Fruit fly (Drosophila melanogaster) whole organism, prepupa: ENCODE measurements around the gene CG7724.
A peak's percentile ranks its signal among the peaks of the same experiment; 100 is the strongest.

Source experiments
- Blimp-1 ChIP-seq: fragments of 200-800 bp; sonication (Bioruptor generic); optimal IDR thresholded peaks from 3 replicates; lab custom pipeline; 2017; ENCODE audit warnings: missing biosample characterization, missing genetic modification characterization, mild to moderate bottlenecking, moderate library complexity, missing genetic modification reagents
- CG10669 ChIP-seq: fragments of 200-800 bp; sonication (Bioruptor generic); optimal IDR thresholded peaks from 3 replicates; lab custom pipeline; 2018; ENCODE audit warnings: missing biosample characterization, mild to moderate bottlenecking, missing genetic modification characterization, moderate library complexity
- CG11294 ChIP-seq: fragments of 200-800 bp; sonication (Bioruptor generic); IDR thresholded peaks from 2 replicates; pipeline ENCODE4 v1.3.6; 2022; ENCODE audit warnings: missing biosample characterization, missing genetic modification characterization
- CG11762 ChIP-seq: fragments of 200-800 bp; sonication (Bioruptor generic); optimal IDR thresholded peaks from 3 replicates; lab custom pipeline; 2016; ENCODE audit warnings: missing biosample characterization, missing genetic modification characterization; ENCODE audit not compliant: insufficient read depth
- CG1621 ChIP-seq: fragments of 200-800 bp; sonication (Bioruptor generic); optimal IDR thresholded peaks from 3 replicates; lab custom pipeline; 2018; ENCODE audit warnings: missing biosample characterization, mild to moderate bottlenecking, missing genetic modification characterization
- CG3032 ChIP-seq: fragments of 200-800 bp; optimal IDR thresholded peaks from 2 replicates; lab custom pipeline; 2019; ENCODE audit warnings: missing biosample characterization, mild to moderate bottlenecking, missing genetic modification characterization, moderate library complexity
- CG34406 ChIP-seq: fragments of 200-800 bp; sonication (Bioruptor generic); optimal IDR thresholded peaks from 3 replicates; lab custom pipeline; 2016; ENCODE audit warnings: missing biosample characterization, missing genetic modification characterization
- CG3919 ChIP-seq: fragments of 200-800 bp; sonication (Bioruptor generic); optimal IDR thresholded peaks from 3 replicates; lab custom pipeline; 2016; ENCODE audit warnings: missing biosample characterization, missing genetic modification characterization
- CG4318 ChIP-seq: fragments of 200-800 bp; sonication (Bioruptor generic); optimal IDR thresholded peaks from 3 replicates; lab custom pipeline; 2017; ENCODE audit warnings: missing biosample characterization, mild to moderate bottlenecking, missing genetic modification characterization
- CG6163 ChIP-seq: fragments of 200-800 bp; sonication (Bioruptor generic); IDR thresholded peaks from 3 replicates; pipeline ENCODE4 v1.3.6; 2022; ENCODE audit warnings: missing biosample characterization, missing genetic modification characterization
- CG6276 ChIP-seq: fragments of 200-800 bp; sonication (Bioruptor generic); optimal IDR thresholded peaks from 2 replicates; lab custom pipeline; 2017; ENCODE audit warnings: missing biosample characterization, mild to moderate bottlenecking, missing genetic modification characterization
- CG6792 ChIP-seq: fragments of 200-800 bp; sonication (Bioruptor generic); optimal IDR thresholded peaks from 3 replicates; lab custom pipeline; 2016; ENCODE audit warnings: missing biosample characterization, missing genetic modification characterization
- CG6808 ChIP-seq: fragments of 200-800 bp; sonication (Bioruptor generic); optimal IDR thresholded peaks from 3 replicates; lab custom pipeline; 2017; ENCODE audit warnings: missing biosample characterization, missing genetic modification characterization, mild to moderate bottlenecking, moderate library complexity, missing genetic modification reagents
- CG6854 ChIP-seq: fragments of 200-800 bp; sonication (Bioruptor generic); optimal IDR thresholded peaks from 2 replicates; lab custom pipeline; 2017; ENCODE audit warnings: missing biosample characterization, mild to moderate bottlenecking, missing genetic modification characterization
- CG8119 ChIP-seq: fragments of 200-800 bp; sonication (Bioruptor generic); IDR thresholded peaks from 3 replicates; pipeline ENCODE4 v1.3.6; 2022; ENCODE audit warnings: missing biosample characterization, missing genetic modification characterization
- CG8632 ChIP-seq: fragments of 200-800 bp; sonication (Bioruptor generic); optimal IDR thresholded peaks from 3 replicates; lab custom pipeline; 2016; ENCODE audit warnings: missing biosample characterization, missing genetic modification characterization
- CG9139 ChIP-seq: fragments of 200-800 bp; sonication (Bioruptor generic); optimal IDR thresholded peaks from 3 replicates; lab custom pipeline; 2017; ENCODE audit warnings: missing biosample characterization, mild to moderate bottlenecking, missing genetic modification characterization
- Eip75B ChIP-seq: fragments of 200-800 bp; sonication (Bioruptor generic); optimal IDR thresholded peaks from 3 replicates; lab custom pipeline; 2016; ENCODE audit warnings: missing biosample characterization, missing genetic modification characterization
- Eip78C ChIP-seq: fragments of 200-800 bp; sonication (Bioruptor generic); peaks from one replicate; lab custom pipeline; 2016; ENCODE audit warnings: missing biosample characterization, missing genetic modification characterization
- Eip93F ChIP-seq: fragments of 200-800 bp; sonication (Bioruptor generic); optimal IDR thresholded peaks from 2 replicates; lab custom pipeline; 2016; ENCODE audit warnings: missing biosample characterization, mild to moderate bottlenecking, missing genetic modification characterization
- Ets21C ChIP-seq: fragments of 200-800 bp; sonication (Bioruptor generic); optimal IDR thresholded peaks from 3 replicates; lab custom pipeline; 2016; ENCODE audit warnings: missing biosample characterization, missing genetic modification characterization
- Ets96B ChIP-seq: fragments of 200-800 bp; optimal IDR thresholded peaks from 2 replicates; lab custom pipeline; 2019; ENCODE audit warnings: missing biosample characterization, mild to moderate bottlenecking, missing genetic modification characterization, moderate library complexity
- Gug ChIP-seq: fragments of 200-800 bp; sonication (Bioruptor generic); IDR thresholded peaks from 2 replicates; pipeline ENCODE4 v1.3.6; 2022; ENCODE audit warnings: missing biosample characterization, missing genetic modification characterization
- Hr38 ChIP-seq: sonication (Bioruptor generic); optimal IDR thresholded peaks from 2 replicates; lab custom pipeline; 2016; ENCODE audit warnings: missing biosample characterization, missing genetic modification characterization
- Hr39 ChIP-seq: fragments of 200-800 bp; sonication (Bioruptor generic); optimal IDR thresholded peaks from 2 replicates; lab custom pipeline; 2016; ENCODE audit warnings: missing biosample characterization, missing genetic modification characterization
- Hr4 ChIP-seq: fragments of 200-800 bp; sonication (Bioruptor generic); optimal IDR thresholded peaks from 3 replicates; lab custom pipeline; 2016; ENCODE audit warnings: missing biosample characterization, missing genetic modification characterization
- Lpt ChIP-seq: fragments of 200-800 bp; sonication (Bioruptor generic); optimal IDR thresholded peaks from 3 replicates; lab custom pipeline; 2016; ENCODE audit warnings: missing biosample characterization, missing genetic modification characterization
- Met ChIP-seq: fragments of 200-800 bp; sonication (Bioruptor generic); optimal IDR thresholded peaks from 3 replicates; lab custom pipeline; 2016; ENCODE audit warnings: missing biosample characterization, missing genetic modification characterization
- OdsH ChIP-seq: fragments of 200-800 bp; sonication (Bioruptor generic); optimal IDR thresholded peaks from 3 replicates; lab custom pipeline; 2016; ENCODE audit warnings: missing biosample characterization, missing genetic modification characterization
- Smox ChIP-seq: fragments of 200-800 bp; sonication (Bioruptor generic); optimal IDR thresholded peaks from 3 replicates; lab custom pipeline; 2016; ENCODE audit warnings: missing biosample characterization, missing genetic modification characterization
- Sox14 ChIP-seq: fragments of 200-800 bp; sonication (Bioruptor generic); optimal IDR thresholded peaks from 3 replicates; lab custom pipeline; 2016; ENCODE audit warnings: missing biosample characterization, missing genetic modification characterization
- Sox15 ChIP-seq: fragments of 200-800 bp; sonication (Bioruptor generic); optimal IDR thresholded peaks from 3 replicates; lab custom pipeline; 2016; ENCODE audit warnings: missing biosample characterization, missing genetic modification characterization
- achi ChIP-seq: fragments of 200-800 bp; sonication (Bioruptor generic); optimal IDR thresholded peaks from 3 replicates; lab custom pipeline; 2016; ENCODE audit warnings: missing biosample characterization, missing genetic modification characterization
- acj6 ChIP-seq: fragments of 200-800 bp; sonication (Bioruptor generic); optimal IDR thresholded peaks from 3 replicates; lab custom pipeline; 2016; ENCODE audit warnings: missing biosample characterization, missing genetic modification characterization
- cyc ChIP-seq: fragments of 200-800 bp; sonication (Bioruptor generic); optimal IDR thresholded peaks from 3 replicates; lab custom pipeline; 2016; ENCODE audit warnings: missing biosample characterization, missing genetic modification characterization
- dac ChIP-seq: fragments of 200-800 bp; sonication (Bioruptor generic); optimal IDR thresholded peaks from 2 replicates; lab custom pipeline; 2017; ENCODE audit warnings: missing biosample characterization, mild to moderate bottlenecking, missing genetic modification characterization
- dsx ChIP-seq: fragments of 200-800 bp; optimal IDR thresholded peaks from 3 replicates; lab custom pipeline; 2019; ENCODE audit warnings: missing biosample characterization, mild to moderate bottlenecking, missing genetic modification characterization, moderate library complexity; ENCODE audit not compliant: poor library complexity, severe bottlenecking
- eg ChIP-seq: fragments of 200-800 bp; sonication (Bioruptor generic); IDR thresholded peaks from 3 replicates; pipeline ENCODE4 v1.3.6; 2022; ENCODE audit warnings: missing biosample characterization, missing genetic modification characterization
- esn ChIP-seq: fragments of 200-800 bp; sonication (Bioruptor generic); optimal IDR thresholded peaks from 2 replicates; lab custom pipeline; 2016; ENCODE audit warnings: missing biosample characterization, mild to moderate bottlenecking, missing genetic modification characterization, moderate library complexity
- fd59A ChIP-seq: fragments of 200-800 bp; sonication (Bioruptor generic); optimal IDR thresholded peaks from 2 replicates; lab custom pipeline; 2017; ENCODE audit warnings: missing biosample characterization, mild to moderate bottlenecking, missing genetic modification characterization, missing genetic modification reagents
- fd85E ChIP-seq: fragments of 200-800 bp; sonication (Bioruptor generic); optimal IDR thresholded peaks from 3 replicates; lab custom pipeline; 2016; ENCODE audit warnings: missing biosample characterization, missing genetic modification characterization
- fkh ChIP-seq: fragments of 200-800 bp; sonication (Bioruptor generic); optimal IDR thresholded peaks from 3 replicates; lab custom pipeline; 2017; ENCODE audit warnings: missing biosample characterization, mild to moderate bottlenecking, missing genetic modification characterization, moderate library complexity
- lz ChIP-seq: fragments of 200-800 bp; sonication (Bioruptor generic); optimal IDR thresholded peaks from 3 replicates; lab custom pipeline; 2016; ENCODE audit warnings: missing biosample characterization, missing genetic modification characterization
- pdm3 ChIP-seq: fragments of 200-800 bp; sonication (Bioruptor generic); optimal IDR thresholded peaks from 3 replicates; lab custom pipeline; 2016; ENCODE audit warnings: missing biosample characterization, missing genetic modification characterization
- spab ChIP-seq: fragments of 200-800 bp; sonication (Bioruptor generic); optimal IDR thresholded peaks from 2 replicates; lab custom pipeline; 2017; ENCODE audit warnings: missing biosample characterization, mild to moderate bottlenecking, missing genetic modification characterization, missing genetic modification reagents
- ss ChIP-seq, 2 experiments: fragments of 200-800 bp; sonication (Bioruptor generic); optimal IDR thresholded peaks; 2 replicates in 1 of 2; 3 replicates in 1 of 2; lab custom pipeline; 2017 to 2018; ENCODE audit warnings: mild to moderate bottlenecking in 2 of 2, missing biosample characterization in 2 of 2, missing genetic modification characterization in 2 of 2, moderate library complexity in 1 of 2
- topi ChIP-seq: fragments of 200-800 bp; sonication (Bioruptor generic); optimal IDR thresholded peaks from 3 replicates; lab custom pipeline; 2016; ENCODE audit warnings: missing biosample characterization, missing genetic modification characterization
- vri ChIP-seq: fragments of 200-800 bp; sonication (Bioruptor generic); optimal IDR thresholded peaks from 3 replicates; lab custom pipeline; 2016; ENCODE audit warnings: missing biosample characterization, mild to moderate bottlenecking, missing genetic modification characterization

The CG7724 gene

dm6 chr3L:17055467-17055877 lies at the start of gene CG7724:
CG7724 (plus strand) TSS chr3L:17055613.
- TF ChIP-seq CG1621 (tag; lab: Kevin White, UChicago) (no peak), dsx (GFP tag; lab: Kevin White, UChicago) (peak; percentile 19), lz (GFP tag; lab: Kevin White, UChicago) (no peak), Ets96B (tag; lab: Kevin White, UChicago) (no peak), Eip78C (GFP tag; lab: Kevin White, UChicago) (peak; percentile 70), Met (GFP tag; lab: Kevin White, UChicago) (no peak), Sox14 (no peak), fkh (no peak), ss (GFP tag; optimal IDR thresholded peaks at IDR 0.05; lab: Kevin White, UChicago) (peak in 1 of 2 experiments; percentile 3), Eip75B (GFP tag; lab: Kevin White, UChicago) (no peak), CG6808 (GFP tag; lab: Kevin White, UChicago) (no peak), vri (peak; percentile 26), acj6 (no peak), Ets21C (GFP tag; lab: Kevin White, UChicago) (no peak), CG9139 (GFP tag; lab: Kevin White, UChicago) (no peak), Smox (GFP tag; lab: Kevin White, UChicago) (no peak), Gug (no peak)

- TF ChIP-seq Smox (GFP tag; lab: Kevin White, UChicago), result no peak
- peak; percentile 33 for TF ChIP-seq Sox14
- no peak for TF ChIP-seq fd85E
- no peak for TF ChIP-seq CG8632
- no peak for TF ChIP-seq CG10669 (GFP tag; lab: Kevin White, UChicago)
- no peak for TF ChIP-seq achi (GFP tag; lab: Kevin White, UChicago)
- TF ChIP-seq CG11762 (GFP tag; lab: Kevin White, UChicago), result no peak
- TF ChIP-seq topi (GFP tag; lab: Kevin White, UChicago), result no peak
- TF ChIP-seq fd59A, result no peak
- peak; percentile 37 for TF ChIP-seq Eip78C (GFP tag; lab: Kevin White, UChicago)
- TF ChIP-seq CG6792 (GFP tag; lab: Kevin White, UChicago), result no peak
- TF ChIP-seq cyc (GFP tag; lab: Kevin White, UChicago), result peak; percentile 28
- no peak for TF ChIP-seq Sox15 (GFP tag; lab: Kevin White, UChicago)
- no peak for TF ChIP-seq CG1621 (tag; lab: Kevin White, UChicago)
- TF ChIP-seq Eip75B (GFP tag; lab: Kevin White, UChicago), result no peak
- TF ChIP-seq Met (GFP tag; lab: Kevin White, UChicago), result peak; percentile 20
- no peak for TF ChIP-seq CG4318
- no peak for TF ChIP-seq Lpt
- TF ChIP-seq CG6163, result no peak; the same call in 2 of the 3 replicates
- TF ChIP-seq lz (GFP tag; lab: Kevin White, UChicago), result no peak
- no peak for TF ChIP-seq spab (GFP tag; lab: Kevin White, UChicago)
- no peak for TF ChIP-seq dsx (GFP tag; lab: Kevin White, UChicago)
- TF ChIP-seq CG6854 (GFP tag; lab: Kevin White, UChicago), result no peak
- no peak for TF ChIP-seq CG6276 (GFP tag; lab: Kevin White, UChicago)
- peak; percentile 33; the same call in 1 of the 3 replicates for TF ChIP-seq eg (GFP tag; lab: Robert Waterston, UW)
- no peak for TF ChIP-seq pdm3 (GFP tag; lab: Kevin White, UChicago)
- TF ChIP-seq Hr39 (GFP tag; lab: Kevin White, UChicago), result no peak
- TF ChIP-seq acj6, result no peak
- peak; percentile 9 for TF ChIP-seq esn
- TF ChIP-seq ss (GFP tag; optimal IDR thresholded peaks at IDR 0.05; lab: Kevin White, UChicago), result no peak
- TF ChIP-seq OdsH (GFP tag; lab: Kevin White, UChicago), result peak; percentile 6
- peak; percentile 84 for TF ChIP-seq fkh
- TF ChIP-seq CG34406 (GFP tag; lab: Kevin White, UChicago), result no peak
- no peak for TF ChIP-seq Hr38 (GFP tag; lab: Kevin White, UChicago)
- no peak for TF ChIP-seq Ets21C (GFP tag; lab: Kevin White, UChicago)
- no peak for TF ChIP-seq dac
- TF ChIP-seq CG3919, result peak; percentile 28
- no peak for TF ChIP-seq Hr4
- TF ChIP-seq CG9139 (GFP tag; lab: Kevin White, UChicago), result no peak
- no peak for TF ChIP-seq CG3032 (tag; lab: Kevin White, UChicago)
- TF ChIP-seq CG11294 (GFP tag; lab: Robert Waterston, UW), result no peak
- TF ChIP-seq Blimp-1 (GFP tag; lab: Kevin White, UChicago), result no peak
- TF ChIP-seq vri, result peak; percentile 37
- no peak for TF ChIP-seq CG8119 (GFP tag; lab: Robert Waterston, UW)
- TF ChIP-seq Eip93F (GFP tag; lab: Kevin White, UChicago), result no peak
Measured at dm6 chr3L:17006250-17006693, 49.1 kb upstream of the CG7724 start.
